Worm (Caenorhabditis elegans) whole organism, L2 larva: Measurements from ENCODE around the gene lbp-3.

Source experiments
- C34F6.9 ChIP-seq: fragments of 150-350 bp; optimal IDR thresholded peaks from 2 replicates; lab custom pipeline; 2014; ENCODE audit warnings: missing biosample characterization, missing genetic modification characterization
- R02D3.7 ChIP-seq: fragments of 150-350 bp; optimal IDR thresholded peaks from 2 replicates; lab custom pipeline; 2014; ENCODE audit warnings: missing biosample characterization, missing genetic modification characterization
- aly-2 ChIP-seq: fragments of 150-350 bp; optimal IDR thresholded peaks from 2 replicates; lab custom pipeline; 2014; ENCODE audit warnings: missing biosample characterization, missing genetic modification characterization
- egl-27 ChIP-seq: sonication (generic microtip); optimal IDR thresholded peaks from 3 replicates; lab custom pipeline; 2017; ENCODE audit warnings: missing biosample characterization, missing genetic modification reagents, missing genetic modification characterization
- elt-3 ChIP-seq: sonication (generic microtip); optimal IDR thresholded peaks from 2 replicates; lab custom pipeline; 2017; ENCODE audit warnings: missing biosample characterization, missing genetic modification characterization
- lin-39 ChIP-seq: fragments of 150-350 bp; optimal IDR thresholded peaks from 2 replicates; lab custom pipeline; 2014; ENCODE audit warnings: missing biosample characterization, missing genetic modification reagents, missing genetic modification characterization
- nhr-10 ChIP-seq: sonication (generic microtip); optimal IDR thresholded peaks from 2 replicates; lab custom pipeline; 2017; ENCODE audit warnings: missing biosample characterization, missing genetic modification characterization
- nhr-12 ChIP-seq: fragments of 150-350 bp; optimal IDR thresholded peaks from 2 replicates; lab custom pipeline; 2014; ENCODE audit warnings: missing biosample characterization, missing genetic modification characterization
- nhr-77 ChIP-seq: fragments of 150-350 bp; optimal IDR thresholded peaks from 2 replicates; lab custom pipeline; 2014; ENCODE audit warnings: missing biosample characterization, missing genetic modification characterization
- snpc-4 ChIP-seq: fragments of 150-350 bp; optimal IDR thresholded peaks from 2 replicates; lab custom pipeline; 2014; ENCODE audit warnings: missing biosample characterization, missing genetic modification characterization
- unc-55 ChIP-seq: fragments of 150-350 bp; sonication (generic microtip); optimal IDR thresholded peaks from 3 replicates; lab custom pipeline; 2014; ENCODE audit warnings: missing biosample characterization, missing genetic modification reagents, missing genetic modification characterization
- zag-1 ChIP-seq: fragments of 150-350 bp; optimal IDR thresholded peaks from 2 replicates; lab custom pipeline; 2014; ENCODE audit warnings: missing biosample characterization, missing genetic modification characterization
- ztf-11 ChIP-seq: sonication (generic microtip); optimal IDR thresholded peaks from 2 replicates; lab custom pipeline; 2017; ENCODE audit warnings: missing biosample characterization, missing genetic modification characterization

ce11 chrX:3226348-3227229, 30.6 kb upstream of the lbp-3 start:
- TF ChIP-seq R02D3.7 (tag; lab: Kevin White, UChicago) (no peak), elt-3 (tag; lab: Kevin White, UChicago) (no peak), C34F6.9 (tag; lab: Kevin White, UChicago) (no peak), nhr-77 (tag; lab: Kevin White, UChicago) (no peak), zag-1 (tag; lab: Kevin White, UChicago) (no peak), nhr-12 (tag; lab: Kevin White, UChicago) (no peak), aly-2 (tag; lab: Kevin White, UChicago) (no peak), nhr-10 (no peak), unc-55 (GFP tag; lab: Kevin White, UChicago) (no peak), lin-39 (tag; lab: Kevin White, UChicago) (no peak), snpc-4 (no peak), ztf-11 (tag; lab: Kevin White, UChicago) (no peak), egl-27 (tag; lab: Kevin White, UChicago) (no peak)
